Fruit fly (Drosophila melanogaster): Measurements from ENCODE around the gene SmB.

SmB gene

dm6 chr2L:10466865-10467270 is 40.4 kb upstream of the SmB start (continued):
- TF ChIP-seq knrl (GFP tag; IDR thresholded peaks at IDR 0.05; ENCODE audit: partially characterized antibody) (no peak), tll (GFP tag; optimal IDR thresholded peaks at IDR 0.05) (peak in 1 of 2 experiments; percentile 23), ems (GFP tag; optimal IDR thresholded peaks at IDR 0.05) (peak; percentile 36), hb (GFP tag; IDR thresholded peaks at IDR 0.05; ENCODE audit: partially characterized antibody) (no peak), Bteb2 (GFP tag; optimal IDR thresholded peaks at IDR 0.05) (no peak), CG9215 (GFP tag; IDR thresholded peaks at IDR 0.05) (no peak), dmrt99B (tag; optimal IDR thresholded peaks at IDR 0.05) (peak; percentile 80), Hr51 (GFP tag; optimal IDR thresholded peaks at IDR 0.05) (no peak), CG6854 (GFP tag; optimal IDR thresholded peaks at IDR 0.05) (no peak), CTCF (GFP tag; optimal IDR thresholded peaks at IDR 0.05) (peak; percentile 17), nmo (GFP tag; optimal IDR thresholded peaks at IDR 0.05) (peak; percentile 89), CG13894 (tag; optimal IDR thresholded peaks at IDR 0.05) (no peak), Bgb (GFP tag; IDR thresholded peaks at IDR 0.05; ENCODE audit: partially characterized antibody) (no peak), sr (GFP tag; IDR thresholded peaks at IDR 0.05) (no peak), CG12744 (GFP tag; optimal IDR thresholded peaks at IDR 0.05) (no peak), CG33213 (GFP tag; optimal IDR thresholded peaks at IDR 0.05) (peak; percentile 36), CG10431 (GFP tag; optimal IDR thresholded peaks at IDR 0.05) (no peak), CG8290 (GFP tag; optimal IDR thresholded peaks at IDR 0.05) (no peak), CG8290 (tag; optimal IDR thresholded peaks at IDR 0.05) (no peak), CG2889 (GFP tag; IDR thresholded peaks at IDR 0.05) (0 out of 3 replicates have a peak, but pooled peaks have one; percentile 5), ken (GFP tag; IDR thresholded peaks at IDR 0.05) (no peak), CG4707 (GFP tag; optimal IDR thresholded peaks at IDR 0.05) (no peak), CG31365 (tag; optimal IDR thresholded peaks at IDR 0.05) (no peak), CG2875 (GFP tag; optimal IDR thresholded peaks at IDR 0.05) (peak; percentile 60), pzg (GFP tag; optimal IDR thresholded peaks at IDR 0.05) (no peak), Sin3A (optimal IDR thresholded peaks at IDR 0.05) (no peak), CrebB (tag; optimal IDR thresholded peaks at IDR 0.05) (no peak), CG13287 (GFP tag; IDR thresholded peaks at IDR 0.05; ENCODE audit: partially characterized antibody) (no peak), CG7271 (tag; optimal IDR thresholded peaks at IDR 0.05) (no peak), CG10654 (GFP tag; optimal IDR thresholded peaks at IDR 0.05) (peak; percentile 49), zf30C (GFP tag; optimal IDR thresholded peaks at IDR 0.05) (no peak), fd96Cb (tag; optimal IDR thresholded peaks at IDR 0.05) (peak; percentile 74), ase (GFP tag; IDR thresholded peaks at IDR 0.05) (no peak), CG18476 (GFP tag; optimal IDR thresholded peaks at IDR 0.05) (peak; percentile 46), NfI (GFP tag; optimal IDR thresholded peaks at IDR 0.05) (no peak), grn (GFP tag; optimal IDR thresholded peaks at IDR 0.05) (no peak), Dref (GFP tag; IDR thresholded peaks at IDR 0.05) (no peak), CG2129 (GFP tag; IDR thresholded peaks at IDR 0.05; ENCODE audit: partially characterized antibody) (no peak), vnd (GFP tag; IDR thresholded peaks at IDR 0.05; ENCODE audit: partially characterized antibody) (no peak), Nf-YC (tag; optimal IDR thresholded peaks at IDR 0.05) (no peak), crp (GFP tag; optimal IDR thresholded peaks at IDR 0.05) (peak in 1 of 2 experiments; percentile 8), toy (GFP tag; IDR thresholded peaks at IDR 0.05) (no peak), CG7928 (GFP tag; optimal IDR thresholded peaks at IDR 0.05) (no peak), HLHmδ (GFP tag; optimal IDR thresholded peaks at IDR 0.05) (no peak), CG4820 (GFP tag; optimal IDR thresholded peaks at IDR 0.05) (peak; percentile 68), CG12942 (GFP tag; optimal IDR thresholded peaks at IDR 0.05) (no peak), CG11093 (GFP tag; IDR thresholded peaks at IDR 0.05) (peak; percentile 63; the same call in 1 of the 3 replicates), Antp (GFP tag; optimal IDR thresholded peaks at IDR 0.05) (peak; percentile 46), CG14441 (GFP tag; IDR thresholded peaks at IDR 0.05) (no peak), dysf (GFP tag; IDR thresholded peaks at IDR 0.05) (peak; percentile 76), unc-4 (GFP tag; IDR thresholded peaks at IDR 0.05; ENCODE audit: partially characterized antibody) (no peak)
